Worm (Caenorhabditis elegans): Measurements from ENCODE around the gene str-233.

str-233 gene

ce11 chrV:15975845-15976244, 33.6 kb downstream of the str-233 start, which contains the start of gene clec-232:
Gene clec-232 (plus strand): TSS chrV:15976145.
- no peak for TF ChIP-seq sea-1 (GFP tag; conservative IDR thresholded peaks at IDR 0.05)
- TF ChIP-seq tbx-11 (GFP tag; IDR thresholded peaks at IDR 0.05): no peak
- TF ChIP-seq pes-1 (GFP tag; IDR thresholded peaks at IDR 0.05): no peak
- TF ChIP-seq hmg-4 (GFP tag; optimal IDR thresholded peaks at IDR 0.05): no peak

ce11 chrV:15974836-15975235, 34.6 kb downstream of the str-233 start, which contains the start of gene sru-22:
Gene sru-22 (minus strand): TSS chrV:15974936.
- TF ChIP-seq pes-1 (GFP tag; IDR thresholded peaks at IDR 0.05) (no peak), F13C5.2 (tag; optimal IDR thresholded peaks at IDR 0.05) (no peak), sea-1 (GFP tag; conservative IDR thresholded peaks at IDR 0.05) (no peak), ets-7 (tag; optimal IDR thresholded peaks at IDR 0.05) (no peak)

ce11 chrV:15972484-15972883, 37.0 kb downstream of the str-233 start, which contains the start of gene sru-23:
Gene sru-23 (minus strand): TSS chrV:15972584.
- TF ChIP-seq scrt-1 (GFP tag; IDR thresholded peaks at IDR 0.05) (no peak), B0310.2 (tag; optimal IDR thresholded peaks at IDR 0.05) (no peak), flt-1 (GFP tag; IDR thresholded peaks at IDR 0.05) (no peak), hnd-1 (tag; optimal IDR thresholded peaks at IDR 0.05) (no peak), aly-1 (tag; optimal IDR thresholded peaks at IDR 0.05) (no peak)

- TF ChIP-seq ets-7 (tag; optimal IDR thresholded peaks at IDR 0.05) (no peak), ceh-13 (GFP tag; optimal IDR thresholded peaks at IDR 0.05) (no peak), aly-1 (tag; optimal IDR thresholded peaks at IDR 0.05) (no peak), F13C5.2 (tag; optimal IDR thresholded peaks at IDR 0.05) (no peak), tbx-11 (GFP tag; IDR thresholded peaks at IDR 0.05) (no peak), B0310.2 (tag; optimal IDR thresholded peaks at IDR 0.05) (no peak), tbx-37 (GFP tag; conservative IDR thresholded peaks at IDR 0.05) (no peak), hmbx-1 (tag; optimal IDR thresholded peaks at IDR 0.05) (no peak), hnd-1 (tag; optimal IDR thresholded peaks at IDR 0.05) (no peak), scrt-1 (GFP tag; IDR thresholded peaks at IDR 0.05) (no peak), sea-1 (GFP tag; conservative IDR thresholded peaks at IDR 0.05) (no peak), ceh-36 (tag; optimal IDR thresholded peaks at IDR 0.05) (no peak), pes-1 (GFP tag; IDR thresholded peaks at IDR 0.05) (no peak), ama-1 (optimal IDR thresholded peaks at IDR 0.05) (no peak), hmg-4 (GFP tag; optimal IDR thresholded peaks at IDR 0.05) (no peak)
Measured at ce11 chrV:15970820-15971219, 38.6 kb downstream of the str-233 start.

DNA sequence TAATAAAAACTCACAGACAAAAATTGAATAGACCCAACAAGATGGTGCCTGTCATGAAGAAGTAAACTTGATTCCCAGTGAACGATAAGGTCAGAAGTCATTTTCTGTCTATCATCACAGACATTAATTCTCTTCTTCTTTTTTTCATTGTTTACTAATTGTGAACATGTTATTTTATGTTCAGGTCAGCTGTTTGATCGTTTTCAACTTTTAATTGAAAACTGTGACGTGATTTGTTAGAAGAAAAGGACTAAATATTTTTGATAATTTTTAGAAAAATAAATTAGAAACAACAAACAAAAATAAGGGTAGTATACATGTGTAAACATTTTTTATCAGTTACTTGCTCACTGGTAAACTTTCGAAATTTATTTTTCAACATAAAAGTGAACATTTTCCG, 39.8 kb downstream of the str-233 start, which contains the start of gene F36G9.7:
TSS of gene F36G9.7 (minus strand) at position 101 of the 400 bp plus-strand sequence.
- TF ChIP-seq tbx-37 (GFP tag; conservative IDR thresholded peaks at IDR 0.05) (no peak), ama-1 (optimal IDR thresholded peaks at IDR 0.05) (no peak), aly-1 (tag; optimal IDR thresholded peaks at IDR 0.05) (no peak), sea-1 (GFP tag; conservative IDR thresholded peaks at IDR 0.05) (no peak), hnd-1 (tag; optimal IDR thresholded peaks at IDR 0.05) (no peak), tbx-11 (GFP tag; IDR thresholded peaks at IDR 0.05) (no peak), tra-4 (tag; optimal IDR thresholded peaks at IDR 0.05) (no peak), flt-1 (GFP tag; IDR thresholded peaks at IDR 0.05) (no peak), scrt-1 (GFP tag; IDR thresholded peaks at IDR 0.05) (no peak), ceh-13 (GFP tag; optimal IDR thresholded peaks at IDR 0.05) (no peak), ets-7 (tag; optimal IDR thresholded peaks at IDR 0.05) (no peak), pes-1 (GFP tag; IDR thresholded peaks at IDR 0.05) (no peak), hmbx-1 (tag; optimal IDR thresholded peaks at IDR 0.05) (no peak), B0310.2 (tag; optimal IDR thresholded peaks at IDR 0.05) (no peak), hmg-4 (GFP tag; optimal IDR thresholded peaks at IDR 0.05) (no peak), F13C5.2 (tag; optimal IDR thresholded peaks at IDR 0.05) (no peak), ceh-36 (tag; optimal IDR thresholded peaks at IDR 0.05) (no peak)

ce11 chrV:15967542-15967941, 41.9 kb downstream of the str-233 start, which contains the start of gene sri-1:
Gene sri-1 (minus strand): TSS chrV:15967642.
- TF ChIP-seq ama-1 (optimal IDR thresholded peaks at IDR 0.05) (no peak), pes-1 (GFP tag; IDR thresholded peaks at IDR 0.05) (no peak), tra-4 (tag; optimal IDR thresholded peaks at IDR 0.05) (no peak), ets-7 (tag; optimal IDR thresholded peaks at IDR 0.05) (no peak), F13C5.2 (tag; optimal IDR thresholded peaks at IDR 0.05) (no peak), hmbx-1 (tag; optimal IDR thresholded peaks at IDR 0.05) (no peak), flt-1 (GFP tag; IDR thresholded peaks at IDR 0.05) (no peak), ceh-13 (GFP tag; optimal IDR thresholded peaks at IDR 0.05) (no peak)

- TF ChIP-seq tbx-37 (GFP tag; conservative IDR thresholded peaks at IDR 0.05): no peak
- no peak for TF ChIP-seq hmbx-1 (tag; optimal IDR thresholded peaks at IDR 0.05)
- TF ChIP-seq ets-7 (tag; optimal IDR thresholded peaks at IDR 0.05): no peak
- no peak for TF ChIP-seq tra-4 (tag; optimal IDR thresholded peaks at IDR 0.05)
- TF ChIP-seq aly-1 (tag; optimal IDR thresholded peaks at IDR 0.05): no peak
- no peak for TF ChIP-seq hmg-4 (GFP tag; optimal IDR thresholded peaks at IDR 0.05)
- TF ChIP-seq ceh-36 (tag; optimal IDR thresholded peaks at IDR 0.05): no peak
- TF ChIP-seq tbx-11 (GFP tag; IDR thresholded peaks at IDR 0.05): no peak
- no peak for TF ChIP-seq flt-1 (GFP tag; IDR thresholded peaks at IDR 0.05)
Measured at ce11 chrV:15965114-15965513, 44.4 kb downstream of the str-233 start, which contains the start of gene sri-2. Gene sri-2 (minus strand): TSS chrV:15965214.

DNA sequence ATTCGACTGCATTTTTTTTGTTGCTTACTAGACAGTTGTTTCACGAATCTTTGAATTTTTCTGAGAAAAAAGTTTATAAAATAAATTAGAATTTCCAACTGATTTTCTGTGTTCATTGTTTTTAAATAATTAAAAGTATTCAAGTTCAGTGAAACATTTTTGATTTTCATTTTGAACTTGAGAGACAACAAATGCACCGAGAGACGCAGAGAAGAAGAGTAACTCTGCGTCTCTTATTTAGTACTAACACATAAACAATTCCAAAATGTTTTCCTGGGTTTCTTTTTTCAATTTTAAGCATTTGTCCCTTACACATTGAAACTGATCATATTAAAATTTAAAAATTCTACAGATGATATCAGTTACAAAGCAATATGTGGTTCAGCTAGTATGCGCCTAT, 50.0 kb downstream of the str-233 start:
- TF ChIP-seq ceh-36 (tag; optimal IDR thresholded peaks at IDR 0.05) (no peak), B0310.2 (tag; optimal IDR thresholded peaks at IDR 0.05) (no peak), hmg-4 (GFP tag; optimal IDR thresholded peaks at IDR 0.05) (no peak)

All from whole organism, early embryonic.